Worm (Caenorhabditis elegans): Measurements from ENCODE around the gene C06G4.6.
A peak's percentile ranks its signal among the peaks of the same experiment; 100 is the strongest.

Gene C06G4.6

DNA sequence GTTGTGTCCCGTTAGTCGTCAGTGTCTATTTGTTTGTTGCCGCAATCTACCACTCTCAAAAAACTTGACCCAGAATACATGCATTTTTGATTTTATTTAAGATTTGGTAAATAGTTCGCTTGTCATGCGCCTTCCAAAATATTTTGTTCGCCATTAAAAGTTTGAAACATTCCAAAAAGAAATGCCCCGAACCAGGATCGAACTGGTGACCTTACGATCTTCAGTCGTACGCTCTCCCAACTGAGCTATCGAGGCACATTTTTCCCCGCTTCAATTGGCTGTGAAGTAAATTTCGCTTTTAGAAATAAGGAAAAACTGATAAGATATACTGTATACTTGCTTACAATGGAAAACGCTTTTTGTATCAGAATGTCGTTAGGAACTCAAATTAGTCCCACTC, 25.9 kb upstream of the C06G4.6 start:
- TF ChIP-seq W03F9.2 (tag; optimal IDR thresholded peaks at IDR 0.05) (no peak), dao-5 (tag; optimal IDR thresholded peaks at IDR 0.05) (no peak), him-1 (tag; optimal IDR thresholded peaks at IDR 0.05) (no peak)

ce11 chrIII:7978723-7979122, 25.5 kb upstream of the C06G4.6 start:
- TF ChIP-seq him-1 (tag; optimal IDR thresholded peaks at IDR 0.05) (no peak), W03F9.2 (tag; optimal IDR thresholded peaks at IDR 0.05) (no peak), dao-5 (tag; optimal IDR thresholded peaks at IDR 0.05) (no peak)

DNA sequence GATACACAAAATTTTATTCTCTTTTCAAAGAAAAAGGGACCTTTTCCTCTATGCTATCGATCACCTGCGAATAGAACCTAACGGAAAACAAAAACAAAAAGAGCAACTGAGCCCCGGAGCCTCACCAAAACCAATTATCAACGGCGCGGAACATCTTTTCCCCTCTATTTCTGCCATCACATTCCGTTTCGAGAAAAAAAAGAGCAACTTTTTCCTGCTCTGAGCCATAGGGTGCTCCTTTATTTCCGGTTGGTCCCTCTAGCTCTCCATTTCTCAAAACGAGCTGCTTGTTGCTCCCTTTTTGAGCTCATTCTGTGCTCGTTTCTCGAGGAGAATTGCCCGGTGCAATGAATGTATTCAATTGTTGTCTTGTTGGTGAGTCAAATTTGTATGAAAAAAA, 24.5 kb upstream of the C06G4.6 start, which contains the start of gene clp-1:
TSS of gene clp-1 (plus strand) at position 301 of the 400 bp plus-strand sequence.
- TF ChIP-seq him-1 (tag; optimal IDR thresholded peaks at IDR 0.05) (no peak), dao-5 (tag; optimal IDR thresholded peaks at IDR 0.05) (no peak), W03F9.2 (tag; optimal IDR thresholded peaks at IDR 0.05) (no peak)

DNA sequence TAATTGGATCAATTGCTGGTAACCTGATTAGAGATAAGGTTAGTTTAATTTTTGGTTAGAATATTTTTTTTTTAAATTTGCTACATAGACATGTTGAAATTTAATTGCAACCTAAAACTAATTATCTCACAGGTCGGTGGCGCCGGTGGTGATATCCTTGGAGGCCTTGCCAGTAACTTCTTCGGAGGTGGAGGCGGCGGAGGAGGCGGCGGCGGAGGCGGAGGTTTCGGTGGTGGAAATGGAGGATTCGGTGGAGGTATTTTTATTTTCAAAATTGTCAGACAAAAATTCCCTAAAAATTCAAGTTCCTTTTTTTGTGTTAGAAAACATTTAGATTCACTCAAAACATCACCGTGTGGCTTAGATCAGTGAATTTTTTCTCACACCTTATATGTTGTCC, 23.0 kb upstream of the C06G4.6 start:
- TF ChIP-seq dao-5 (tag; optimal IDR thresholded peaks at IDR 0.05): no peak
- no peak for TF ChIP-seq him-1 (tag; optimal IDR thresholded peaks at IDR 0.05)
- TF ChIP-seq W03F9.2 (tag; optimal IDR thresholded peaks at IDR 0.05): no peak

DNA sequence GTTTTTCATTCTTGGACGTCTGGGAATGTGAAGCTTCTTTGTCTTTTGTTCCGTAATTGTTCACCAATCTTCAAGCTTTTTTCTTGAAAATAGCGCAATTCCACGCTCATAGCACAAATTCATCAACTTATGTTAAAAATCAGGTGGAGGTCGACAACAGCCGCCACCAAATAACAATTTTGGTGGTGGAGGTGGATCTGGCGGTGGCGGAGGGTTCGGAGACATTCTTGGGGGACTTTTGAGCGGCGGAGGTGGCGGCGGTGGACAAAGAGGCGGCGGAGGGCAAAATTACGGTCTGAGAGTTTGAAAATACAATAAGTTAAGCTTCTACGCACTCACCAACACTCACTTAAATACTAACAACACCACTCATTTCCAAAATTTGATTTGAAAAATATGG, 22.3 kb upstream of the C06G4.6 start:
- TF ChIP-seq him-1 (tag; optimal IDR thresholded peaks at IDR 0.05) (no peak), dao-5 (tag; optimal IDR thresholded peaks at IDR 0.05) (no peak), W03F9.2 (tag; optimal IDR thresholded peaks at IDR 0.05) (no peak)

DNA sequence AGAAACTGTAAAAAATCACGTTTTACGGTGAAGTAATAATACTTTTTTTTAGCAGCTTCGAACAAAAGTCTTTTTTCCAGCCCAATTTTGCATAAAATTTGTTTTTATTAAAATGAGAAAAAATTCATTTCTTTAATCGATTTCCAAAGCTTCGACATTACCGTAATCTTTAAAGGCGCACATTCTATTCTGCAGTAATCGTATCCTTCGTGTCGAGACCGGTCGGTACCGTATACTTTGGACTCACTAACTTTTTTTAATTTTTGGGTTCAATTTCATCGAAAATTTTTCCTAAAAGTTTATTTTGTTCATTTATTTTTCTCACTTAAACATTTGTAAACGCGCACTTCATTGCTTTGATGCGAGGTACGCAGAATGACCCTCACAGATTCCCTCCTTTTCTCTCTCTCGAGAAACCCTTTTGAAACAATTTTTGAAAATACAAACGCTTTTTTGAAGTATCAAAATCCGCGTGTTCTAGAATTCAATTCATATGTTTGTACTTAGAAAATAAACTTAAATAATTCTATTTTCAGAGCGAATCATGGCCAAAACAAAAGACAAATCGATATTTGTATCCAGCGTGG, 17.5 kb upstream of the C06G4.6 start, which contains the start of gene hrpk-2:
TSS of gene hrpk-2 (plus strand) at position 537 of the 587 bp plus-strand sequence.
- TF ChIP-seq dao-5 (tag; optimal IDR thresholded peaks at IDR 0.05): no peak
- TF ChIP-seq him-1 (tag; optimal IDR thresholded peaks at IDR 0.05): no peak
- peak; percentile 20 for TF ChIP-seq W03F9.2 (tag; optimal IDR thresholded peaks at IDR 0.05)

ce11 chrIII:7996353-7996752, 7.8 kb upstream of the C06G4.6 start, which contains the start of gene npr-17:
Gene npr-17, minus strand, starts transcription at chrIII:7996453.
- no peak for TF ChIP-seq W03F9.2 (tag; optimal IDR thresholded peaks at IDR 0.05)
- TF ChIP-seq him-1 (tag; optimal IDR thresholded peaks at IDR 0.05): no peak
- TF ChIP-seq dao-5 (tag; optimal IDR thresholded peaks at IDR 0.05): no peak

DNA sequence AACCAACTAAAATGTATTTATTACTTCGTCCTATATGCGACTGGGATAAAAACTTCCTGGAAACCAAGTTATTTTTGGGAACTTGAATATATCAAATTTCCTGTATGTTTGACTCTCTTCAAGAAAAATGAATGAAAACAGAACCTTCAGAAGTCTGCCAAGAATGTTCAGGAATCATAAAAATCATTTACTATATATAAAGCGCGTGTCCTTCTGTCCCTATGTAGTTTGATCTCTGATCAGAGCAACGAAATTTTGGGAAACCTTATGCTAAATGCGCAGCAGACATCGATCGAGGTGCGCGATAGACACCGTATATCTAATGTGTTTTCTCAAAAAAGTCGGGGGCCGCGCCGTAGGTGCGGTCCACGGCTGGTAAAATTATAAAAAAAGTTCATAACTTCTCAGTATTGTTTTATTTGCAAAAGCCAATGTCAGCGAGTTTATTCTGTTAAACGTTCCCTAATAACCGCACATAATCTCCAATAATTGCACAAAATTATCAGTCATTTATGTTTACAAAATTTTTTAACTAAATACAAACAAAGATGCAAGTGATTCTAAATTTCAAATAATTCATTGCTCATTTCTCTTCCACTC, 6.6 kb upstream of the C06G4.6 start:
- TF ChIP-seq W03F9.2 (tag; optimal IDR thresholded peaks at IDR 0.05): no peak
- no peak for TF ChIP-seq dao-5 (tag; optimal IDR thresholded peaks at IDR 0.05)
- no peak for TF ChIP-seq him-1 (tag; optimal IDR thresholded peaks at IDR 0.05)

- TF ChIP-seq W03F9.2 (tag; optimal IDR thresholded peaks at IDR 0.05): no peak
- no peak for TF ChIP-seq him-1 (tag; optimal IDR thresholded peaks at IDR 0.05)
- TF ChIP-seq dao-5 (tag; optimal IDR thresholded peaks at IDR 0.05): no peak
These were observed 2.6 kb upstream of the C06G4.6 start for ce11 chrIII:8001557-8001956.

ce11 chrIII:8009769-8010168, 5.6 kb downstream of the C06G4.6 start, which contains the start of gene cit-1.1:
Gene cit-1.1, minus strand, starts transcription at chrIII:8009821.
- TF ChIP-seq W03F9.2 (tag; optimal IDR thresholded peaks at IDR 0.05) (peak; percentile 27), dao-5 (tag; optimal IDR thresholded peaks at IDR 0.05) (no peak), him-1 (tag; optimal IDR thresholded peaks at IDR 0.05) (no peak)

ce11 chrIII:8010260-8010822, 6.2 kb downstream of the C06G4.6 start, which contains the start of gene cit-1.2:
Gene cit-1.2, plus strand, starts transcription at chrIII:8010772.
- TF ChIP-seq dao-5 (tag; optimal IDR thresholded peaks at IDR 0.05): no peak
- no peak for TF ChIP-seq him-1 (tag; optimal IDR thresholded peaks at IDR 0.05)
- no peak for TF ChIP-seq W03F9.2 (tag; optimal IDR thresholded peaks at IDR 0.05)

DNA sequence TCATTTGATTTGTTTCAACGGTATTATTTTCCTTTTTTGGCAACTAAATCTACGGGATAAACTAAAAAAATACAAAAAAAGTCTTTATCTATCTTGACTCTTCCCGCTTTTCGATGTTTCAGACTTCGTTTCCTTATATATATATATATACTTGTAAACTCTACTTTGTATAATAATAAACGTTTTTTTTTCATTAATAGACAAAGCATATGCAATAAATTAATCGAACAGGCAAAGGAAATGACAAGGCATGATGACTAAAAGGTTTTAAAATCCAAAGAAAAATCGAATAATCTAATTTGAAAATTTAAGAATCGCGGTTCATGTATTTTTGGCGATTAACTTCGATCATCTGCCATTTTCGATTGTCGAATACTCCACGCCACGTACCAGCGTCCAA, 9.4 kb downstream of the C06G4.6 start:
- TF ChIP-seq him-1 (tag; optimal IDR thresholded peaks at IDR 0.05) (no peak), W03F9.2 (tag; optimal IDR thresholded peaks at IDR 0.05) (no peak), dao-5 (tag; optimal IDR thresholded peaks at IDR 0.05) (no peak)

DNA sequence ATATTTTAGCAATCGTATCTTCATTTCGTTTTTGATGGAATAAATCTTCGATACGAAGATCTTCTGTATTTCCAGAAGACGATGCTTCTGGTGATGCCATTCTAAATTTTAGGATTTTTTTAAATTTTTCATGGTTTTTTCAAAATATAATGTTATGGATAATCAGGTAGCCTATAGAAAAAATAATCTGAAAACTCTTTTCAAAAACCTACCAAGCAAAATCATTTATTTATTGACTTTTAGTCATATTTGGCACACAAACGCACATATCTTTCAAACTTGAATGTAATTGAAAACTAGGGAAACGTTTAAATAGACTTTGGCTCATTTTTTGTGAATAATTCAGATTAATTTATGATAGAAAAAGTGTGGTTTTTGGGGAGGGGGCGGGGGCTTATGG, 12.2 kb downstream of the C06G4.6 start, which contains the start of gene F44B9.5:
TSS of gene F44B9.5 (minus strand) at position 101 of the 400 bp plus-strand sequence.
- TF ChIP-seq dao-5 (tag; optimal IDR thresholded peaks at IDR 0.05): no peak
- no peak for TF ChIP-seq him-1 (tag; optimal IDR thresholded peaks at IDR 0.05)
- no peak for TF ChIP-seq W03F9.2 (tag; optimal IDR thresholded peaks at IDR 0.05)

ce11 chrIII:8017053-8017452, 12.9 kb downstream of the C06G4.6 start:
- TF ChIP-seq him-1 (tag; optimal IDR thresholded peaks at IDR 0.05) (no peak), dao-5 (tag; optimal IDR thresholded peaks at IDR 0.05) (no peak), W03F9.2 (tag; optimal IDR thresholded peaks at IDR 0.05) (no peak)

All from whole organism, L4/young adult.